Worm (Caenorhabditis elegans) whole organism, L4 larva: ENCODE results near the gene nlp-46.

Source experiments
- D1046.2 ChIP-seq: fragments of 200-800 bp; sonication (Bioruptor generic); IDR thresholded peaks from 2 replicates; pipeline ENCODE4 v1.3.6; 2022; ENCODE audit warnings: missing genetic modification characterization, missing compliant biosample characterization
- F10B5.3 ChIP-seq: sonication (generic microtip); optimal IDR thresholded peaks from 2 replicates; lab custom pipeline; 2016; ENCODE audit warnings: mild to moderate bottlenecking, missing genetic modification characterization, missing compliant biosample characterization
- F49E8.2 ChIP-seq: sonication (generic microtip); optimal IDR thresholded peaks from 2 replicates; lab custom pipeline; 2016; ENCODE audit warnings: missing compliant biosample characterization, mild to moderate bottlenecking, missing genetic modification characterization, borderline replicate concordance
- T26A8.4 ChIP-seq: fragments of 200-800 bp; sonication (Bioruptor generic); IDR thresholded peaks from 2 replicates; pipeline ENCODE4 v1.3.6; 2022; ENCODE audit warnings: missing genetic modification characterization, missing compliant biosample characterization
- Y48G9A.11 ChIP-seq: fragments of 200-800 bp; sonication (Bioruptor generic); IDR thresholded peaks from 2 replicates; pipeline ENCODE4 v1.3.6; 2022; ENCODE audit warnings: missing genetic modification reagents, missing genetic modification characterization, missing compliant biosample characterization
- aha-1 ChIP-seq: fragments of 150-350 bp; peaks from one replicate; lab custom pipeline; 2014; ENCODE audit warnings: missing biosample characterization, missing genetic modification characterization
- ama-1 ChIP-seq: fragments of 150-350 bp; optimal IDR thresholded peaks from 2 replicates; lab custom pipeline; 2014; ENCODE audit warnings: inconsistent platforms, mixed read lengths
- attf-4 ChIP-seq: sonication (generic microtip); optimal IDR thresholded peaks from 3 replicates; lab custom pipeline; 2017; ENCODE audit warnings: missing biosample characterization, missing genetic modification characterization
- ceh-32 ChIP-seq: sonication (generic microtip); optimal IDR thresholded peaks from 2 replicates; lab custom pipeline; 2016; ENCODE audit warnings: mild to moderate bottlenecking, missing genetic modification characterization, missing compliant biosample characterization; ENCODE audit not compliant: poor library complexity
- ceh-44 ChIP-seq: fragments of 200-800 bp; sonication (Bioruptor generic); IDR thresholded peaks from 2 replicates; pipeline ENCODE4 v1.3.6; 2022; ENCODE audit warnings: missing genetic modification reagents, missing genetic modification characterization, missing compliant biosample characterization
- ctbp-1 ChIP-seq: fragments of 200-800 bp; sonication (Bioruptor generic); IDR thresholded peaks from 2 replicates; pipeline ENCODE4 v1.3.6; 2022; ENCODE audit warnings: missing genetic modification reagents, missing genetic modification characterization, missing compliant biosample characterization
- daf-12 ChIP-seq: fragments of 150-350 bp; optimal IDR thresholded peaks from 2 replicates; lab custom pipeline; 2014; ENCODE audit warnings: missing biosample characterization, missing genetic modification reagents, missing genetic modification characterization
- daf-8 ChIP-seq: fragments of 200-800 bp; sonication (Bioruptor generic); IDR thresholded peaks from 2 replicates; pipeline ENCODE4 v1.3.6; 2022; ENCODE audit warnings: missing genetic modification characterization, missing compliant biosample characterization
- dmd-9 ChIP-seq: fragments of 200-800 bp; sonication (Bioruptor generic); IDR thresholded peaks from 2 replicates; pipeline ENCODE4 v1.3.6; 2022; ENCODE audit warnings: missing genetic modification reagents, missing genetic modification characterization, missing compliant biosample characterization
- duxl-1 ChIP-seq: sonication (generic microtip); optimal IDR thresholded peaks from 2 replicates; lab custom pipeline; 2016; ENCODE audit warnings: mild to moderate bottlenecking, missing genetic modification characterization, moderate library complexity, missing compliant biosample characterization; ENCODE audit not compliant: poor library complexity
- dve-1 ChIP-seq: sonication (generic microtip); optimal IDR thresholded peaks from 2 replicates; lab custom pipeline; 2017; ENCODE audit warnings: antibody characterized with exemption, mild to moderate bottlenecking, missing genetic modification characterization, missing compliant biosample characterization; ENCODE audit not compliant: insufficient read depth
- egl-43 ChIP-seq: fragments of 200-800 bp; sonication (Bioruptor generic); IDR thresholded peaks from 2 replicates; pipeline ENCODE4 v1.3.6; 2022; ENCODE audit warnings: missing genetic modification reagents, missing genetic modification characterization, missing compliant biosample characterization
- fkh-10 ChIP-seq: fragments of 150-350 bp; optimal IDR thresholded peaks from 2 replicates; lab custom pipeline; 2014; ENCODE audit warnings: missing biosample characterization, missing genetic modification reagents, missing genetic modification characterization
- hlh-30 ChIP-seq: sonication (generic microtip); optimal IDR thresholded peaks from 2 replicates; lab custom pipeline; 2017; ENCODE audit warnings: antibody characterized with exemption, mild to moderate bottlenecking, missing genetic modification characterization, missing compliant biosample characterization; ENCODE audit not compliant: insufficient read depth
- hmg-1.1 ChIP-seq: fragments of 200-800 bp; sonication (Bioruptor generic); IDR thresholded peaks from 2 replicates; pipeline ENCODE4 v1.3.6; 2022; ENCODE audit warnings: missing genetic modification reagents, missing genetic modification characterization, missing compliant biosample characterization
- jun-1 ChIP-seq: fragments of 150-350 bp; optimal IDR thresholded peaks from 2 replicates; lab custom pipeline; 2014; ENCODE audit warnings: missing biosample characterization, missing genetic modification reagents, missing genetic modification characterization
- lim-7 ChIP-seq: fragments of 200-800 bp; sonication (Bioruptor generic); IDR thresholded peaks from 2 replicates; pipeline ENCODE4 v1.3.6; 2022; ENCODE audit warnings: missing genetic modification characterization, missing compliant biosample characterization
- lin-15B ChIP-seq: fragments of 150-350 bp; sonication (generic microtip); optimal IDR thresholded peaks from 3 replicates; lab custom pipeline; 2014; ENCODE audit warnings: missing biosample characterization, missing genetic modification characterization
- lin-38 ChIP-seq: fragments of 200-800 bp; sonication (Bioruptor generic); IDR thresholded peaks from 2 replicates; pipeline ENCODE4 v1.3.6; 2022; ENCODE audit warnings: missing genetic modification reagents, missing genetic modification characterization, missing compliant biosample characterization
- lir-3 ChIP-seq: sonication (generic microtip); optimal IDR thresholded peaks from 2 replicates; lab custom pipeline; 2016; ENCODE audit warnings: mild to moderate bottlenecking, missing genetic modification characterization, missing compliant biosample characterization
- lsy-2 ChIP-seq, 2 experiments: fragments of 150-350 bp in 1 of 2; sonication (generic microtip) in 1 of 2; optimal IDR thresholded peaks; 2 replicates each; lab custom pipeline; 2014 to 2017; ENCODE audit warnings: missing biosample characterization in 2 of 2, missing genetic modification characterization in 2 of 2
- mep-1 ChIP-seq: fragments of 150-350 bp; sonication (generic microtip); optimal IDR thresholded peaks from 3 replicates; lab custom pipeline; 2014; ENCODE audit warnings: missing biosample characterization, missing genetic modification characterization
- mes-2 ChIP-seq: sonication (generic microtip); optimal IDR thresholded peaks from 2 replicates; lab custom pipeline; 2016; ENCODE audit warnings: missing genotype, mild to moderate bottlenecking, missing genetic modification characterization, missing compliant biosample characterization; ENCODE audit not compliant: poor library complexity, severe bottlenecking
- mxl-3 ChIP-seq: fragments of 200-800 bp; sonication (Bioruptor generic); optimal IDR thresholded peaks from 2 replicates; lab custom pipeline; 2018; ENCODE audit warnings: mild to moderate bottlenecking, missing genetic modification characterization, missing compliant biosample characterization
- nhr-102 ChIP-seq: sonication (generic microtip); optimal IDR thresholded peaks from 2 replicates; lab custom pipeline; 2016; ENCODE audit warnings: mild to moderate bottlenecking, missing genetic modification characterization, moderate library complexity, missing compliant biosample characterization
- nhr-11 ChIP-seq: fragments of 150-350 bp; optimal IDR thresholded peaks from 2 replicates; lab custom pipeline; 2014; ENCODE audit warnings: missing biosample characterization, missing genetic modification characterization
- nhr-111 ChIP-seq: fragments of 200-800 bp; sonication (Bioruptor generic); optimal IDR thresholded peaks from 2 replicates; lab custom pipeline; 2018; ENCODE audit warnings: mild to moderate bottlenecking, missing genetic modification characterization, missing compliant biosample characterization
- nhr-28 ChIP-seq: fragments of 150-350 bp; optimal IDR thresholded peaks from 2 replicates; lab custom pipeline; 2014; ENCODE audit warnings: missing biosample characterization, missing genetic modification characterization
- nhr-6 ChIP-seq: fragments of 150-350 bp; optimal IDR thresholded peaks from 2 replicates; lab custom pipeline; 2014; ENCODE audit warnings: missing biosample characterization, missing genetic modification characterization
- nhr-77 ChIP-seq: fragments of 150-350 bp; optimal IDR thresholded peaks from 2 replicates; lab custom pipeline; 2014; ENCODE audit warnings: missing biosample characterization, missing genetic modification characterization
- pha-4 ChIP-seq, 2 experiments: fragments of 150-350 bp in 1 of 2; fragments of 200-800 bp in 1 of 2; sonication (Bioruptor generic) in 1 of 2; IDR thresholded peaks in 1 of 2; optimal IDR thresholded peaks in 1 of 2; 2 replicates each; pipeline versions ENCODE4 v1.3.6 to Lab custom; 2014 to 2022; ENCODE audit warnings: missing genetic modification characterization in 2 of 2, missing genetic modification reagents in 2 of 2, missing biosample characterization in 1 of 2, missing compliant biosample characterization in 1 of 2
- php-3 ChIP-seq: fragments of 200-800 bp; sonication (Bioruptor generic); IDR thresholded peaks from 2 replicates; pipeline ENCODE4 v1.3.6; 2022; ENCODE audit warnings: missing genetic modification reagents, missing genetic modification characterization, missing compliant biosample characterization
- rbr-2 ChIP-seq: sonication (generic microtip); optimal IDR thresholded peaks from 2 replicates; lab custom pipeline; 2016; ENCODE audit warnings: missing genotype, missing genetic modification characterization, missing compliant biosample characterization
- snpc-1.2 ChIP-seq: fragments of 200-800 bp; sonication (Bioruptor generic); IDR thresholded peaks from 2 replicates; pipeline ENCODE4 v1.3.6; 2022; ENCODE audit warnings: missing genetic modification reagents, missing genetic modification characterization, missing compliant biosample characterization
- spr-1 ChIP-seq: sonication (generic microtip); optimal IDR thresholded peaks from 2 replicates; lab custom pipeline; 2016; ENCODE audit warnings: mild to moderate bottlenecking, missing genetic modification characterization, missing compliant biosample characterization
- unc-39 ChIP-seq: sonication (generic microtip); optimal IDR thresholded peaks from 2 replicates; lab custom pipeline; 2017; ENCODE audit warnings: missing biosample characterization, missing genetic modification characterization
- unc-62 ChIP-seq, 3 experiments: fragments of 150-350 bp in 1 of 3; sonication (generic microtip); optimal IDR thresholded peaks in 2 of 3; peaks in 1 of 3; 1 replicate in 1 of 3; 2 replicates in 2 of 3; lab custom pipeline; 2014 to 2017; ENCODE audit warnings: missing biosample characterization in 3 of 3, missing genetic modification characterization in 3 of 3, missing genetic modification reagents in 3 of 3, missing genotype in 1 of 3
- vab-7 ChIP-seq: fragments of 200-800 bp; sonication (Bioruptor generic); IDR thresholded peaks from 2 replicates; pipeline ENCODE4 v1.3.6; 2022; ENCODE audit warnings: missing genetic modification reagents, missing genetic modification characterization, missing compliant biosample characterization
- zag-1 ChIP-seq: fragments of 150-350 bp; optimal IDR thresholded peaks from 2 replicates; lab custom pipeline; 2014; ENCODE audit warnings: missing biosample characterization, missing genetic modification characterization
- zip-2 ChIP-seq: fragments of 150-350 bp; optimal IDR thresholded peaks from 2 replicates; lab custom pipeline; 2014; ENCODE audit warnings: missing biosample characterization, missing genetic modification characterization
- ztf-11 ChIP-seq: fragments of 150-350 bp; optimal IDR thresholded peaks from 2 replicates; lab custom pipeline; 2014; ENCODE audit warnings: missing biosample characterization, missing genetic modification characterization
- ztf-7 ChIP-seq: fragments of 150-350 bp; optimal IDR thresholded peaks from 2 replicates; lab custom pipeline; 2014; ENCODE audit warnings: missing biosample characterization, missing genetic modification characterization

The nlp-46 gene

ce11 chrV:12465399-12465798 lies 40.7 kb downstream of the nlp-46 start (continued):
- no peak for TF ChIP-seq php-3 (GFP tag; lab: Robert Waterston, UW)
- TF ChIP-seq ceh-32 (tag; lab: Kevin White, UChicago), result peak; percentile 40
- TF ChIP-seq lin-15B (tag; lab: Kevin White, UChicago), result no peak
- TF ChIP-seq nhr-6 (tag; lab: Kevin White, UChicago), result peak; percentile 50
- no peak for TF ChIP-seq spr-1 (tag; lab: Kevin White, UChicago)
- 0 out of 2 replicates have a peak, but pooled peaks have one; percentile 45 for TF ChIP-seq T26A8.4 (GFP tag; lab: Robert Waterston, UW)
- no peak for TF ChIP-seq daf-12 (tag; lab: Kevin White, UChicago)
- no peak for TF ChIP-seq F10B5.3 (tag; lab: Kevin White, UChicago)
- TF ChIP-seq mxl-3 (GFP tag; lab: Kevin White, UChicago), result peak; percentile 40
- no peak for TF ChIP-seq nhr-102 (tag; lab: Kevin White, UChicago)
- TF ChIP-seq lir-3 (tag; lab: Kevin White, UChicago), result no peak
- TF ChIP-seq duxl-1 (tag; lab: Kevin White, UChicago), result no peak
- TF ChIP-seq rbr-2 (tag; lab: Kevin White, UChicago), result peak; percentile 92
- TF ChIP-seq lin-38 (GFP tag; lab: Robert Waterston, UW), result no peak
- 0 out of 2 replicates have a peak, but pooled peaks have one; percentile 38 for TF ChIP-seq vab-7
- TF ChIP-seq nhr-11, result peak; percentile 80
- no peak for TF ChIP-seq Y48G9A.11 (GFP tag; lab: Robert Waterston, UW)
- TF ChIP-seq nhr-28, result peak; percentile 42
- no peak for TF ChIP-seq snpc-1.2 (GFP tag; lab: Robert Waterston, UW)
- peak; percentile 96 for TF ChIP-seq ctbp-1 (GFP tag; lab: Robert Waterston, UW)
- TF ChIP-seq hmg-1.1 (GFP tag; lab: Robert Waterston, UW), result peak; percentile 85
- TF ChIP-seq pha-4 (GFP tag; IDR thresholded peaks at IDR 0.05; lab: Robert Waterston, UW), result peak; percentile 36; the same call in 1 of the 2 replicates
- TF ChIP-seq pha-4 (tag; optimal IDR thresholded peaks at IDR 0.05; lab: Kevin White, UChicago), result no peak
- TF ChIP-seq zip-2 (tag; lab: Kevin White, UChicago), result no peak
- peak; percentile 39 for TF ChIP-seq mes-2 (tag; lab: Kevin White, UChicago)
- TF ChIP-seq D1046.2 (GFP tag; lab: Robert Waterston, UW), result no peak
- TF ChIP-seq fkh-10 (GFP tag; lab: Kevin White, UChicago), result peak; percentile 94
- no peak for TF ChIP-seq nhr-111 (GFP tag; lab: Kevin White, UChicago)
- no peak for TF ChIP-seq nhr-77 (tag; lab: Kevin White, UChicago)
- no peak for TF ChIP-seq jun-1 (tag; lab: Kevin White, UChicago)
- TF ChIP-seq unc-39 (tag; lab: Kevin White, UChicago), result no peak
- no peak for TF ChIP-seq attf-4 (tag; lab: Kevin White, UChicago)
- no peak for TF ChIP-seq ztf-7 (tag; lab: Kevin White, UChicago)
- TF ChIP-seq daf-8, result no peak
- no peak for TF ChIP-seq ceh-44 (GFP tag; lab: Robert Waterston, UW)
- TF ChIP-seq egl-43 (GFP tag; lab: Robert Waterston, UW), result peak; percentile 71
- TF ChIP-seq dve-1, result peak; percentile 42
- no peak for TF ChIP-seq dmd-9 (GFP tag; lab: Robert Waterston, UW)
- TF ChIP-seq lim-7 (GFP tag; lab: Robert Waterston, UW), result no peak
- TF ChIP-seq F49E8.2, result no peak
- TF ChIP-seq hlh-30, result peak; percentile 37
- peak in 1 of 2 experiments; percentile 50 for TF ChIP-seq unc-62 (GFP tag; optimal IDR thresholded peaks at IDR 0.05 in 1 of 2; lab: Kevin White, UChicago)
- no peak for TF ChIP-seq unc-62 (tag; optimal IDR thresholded peaks at IDR 0.05; lab: Kevin White, UChicago)
- TF ChIP-seq zag-1, result peak; percentile 14
- TF ChIP-seq ama-1, result no peak
- TF ChIP-seq ztf-11 (tag; lab: Kevin White, UChicago), result no peak
- peak; percentile 76 for TF ChIP-seq mep-1
- TF ChIP-seq lsy-2 (tag; optimal IDR thresholded peaks at IDR 0.05; lab: Kevin White, UChicago), result peak; percentile 34 to 67
- no peak for TF ChIP-seq aha-1
